Fruit fly (Drosophila melanogaster) whole organism, embryonic: ENCODE measurements around the gene CG4364.
A peak's percentile ranks its signal among the peaks of the same experiment; 100 is the strongest.

Source experiments
- Adf1 ChIP-seq: fragments of 200-800 bp; sonication (Bioruptor generic); IDR thresholded peaks from 2 replicates; pipeline ENCODE4 v1.3.6; 2022; ENCODE audit warnings: missing biosample characterization, missing genetic modification characterization
- CG10543 ChIP-seq: fragments of 200-800 bp; sonication (Bioruptor generic); optimal IDR thresholded peaks from 3 replicates; lab custom pipeline; 2017; ENCODE audit warnings: missing biosample characterization, mild to moderate bottlenecking, missing genetic modification characterization, moderate library complexity
- CG11504 ChIP-seq: fragments of 200-800 bp; sonication (Bioruptor generic); optimal IDR thresholded peaks from 3 replicates; lab custom pipeline; 2019; ENCODE audit warnings: missing biosample characterization, mild to moderate bottlenecking, missing genetic modification characterization, moderate library complexity
- CG12219 ChIP-seq: fragments of 200-800 bp; sonication (Bioruptor generic); optimal IDR thresholded peaks from 3 replicates; lab custom pipeline; 2018; ENCODE audit warnings: missing biosample characterization, mild to moderate bottlenecking, missing genetic modification characterization
- CG12659 ChIP-seq: fragments of 200-800 bp; sonication (Bioruptor generic); optimal IDR thresholded peaks from 3 replicates; lab custom pipeline; 2017; ENCODE audit warnings: mild to moderate bottlenecking, missing biosample characterization, missing genetic modification reagents, missing genetic modification characterization
- CG13287 ChIP-seq: fragments of 200-800 bp; sonication (Bioruptor generic); IDR thresholded peaks from 2 replicates; pipeline ENCODE4 v1.3.6; 2022; ENCODE audit warnings: missing biosample characterization, missing genetic modification characterization; ENCODE audit not compliant: partially characterized antibody
- CG13624 ChIP-seq: fragments of 200-800 bp; sonication (Bioruptor generic); optimal IDR thresholded peaks from 2 replicates; lab custom pipeline; 2016; ENCODE audit warnings: missing biosample characterization, missing genetic modification characterization
- CG13775 ChIP-seq: fragments of 200-800 bp; sonication (Bioruptor generic); optimal IDR thresholded peaks from 3 replicates; lab custom pipeline; 2017; ENCODE audit warnings: missing biosample characterization, mild to moderate bottlenecking, missing genetic modification characterization
- CG14014 ChIP-seq: fragments of 200-800 bp; sonication (Bioruptor generic); IDR thresholded peaks from 2 replicates; pipeline ENCODE4 v1.3.6; 2022; ENCODE audit warnings: missing biosample characterization, missing genetic modification characterization
- CG1529 ChIP-seq: fragments of 200-800 bp; sonication (Bioruptor generic); optimal IDR thresholded peaks from 3 replicates; lab custom pipeline; 2018; ENCODE audit warnings: missing biosample characterization, missing genetic modification characterization
- CG17361 ChIP-seq: fragments of 200-800 bp; sonication (Bioruptor generic); IDR thresholded peaks from 3 replicates; pipeline ENCODE4 v1.3.6; 2022; ENCODE audit warnings: missing biosample characterization, missing genetic modification characterization
- CG17802 ChIP-seq: fragments of 200-800 bp; sonication (Bioruptor generic); optimal IDR thresholded peaks from 2 replicates; lab custom pipeline; 2018; ENCODE audit warnings: missing biosample characterization, mild to moderate bottlenecking, missing genetic modification characterization, moderate library complexity
- CG17912 ChIP-seq: fragments of 200-800 bp; sonication (Bioruptor generic); optimal IDR thresholded peaks from 2 replicates; lab custom pipeline; 2018; ENCODE audit warnings: missing biosample characterization, mild to moderate bottlenecking, missing genetic modification characterization
- CG1832 ChIP-seq: fragments of 200-800 bp; sonication (Bioruptor generic); optimal IDR thresholded peaks from 2 replicates; lab custom pipeline; 2017; ENCODE audit warnings: missing biosample characterization, mild to moderate bottlenecking, missing genetic modification characterization, inconsistent platforms
- CG18599 ChIP-seq: fragments of 200-800 bp; sonication (Bioruptor generic); optimal IDR thresholded peaks from 3 replicates; lab custom pipeline; 2017; ENCODE audit warnings: missing biosample characterization, missing genetic modification characterization, mild to moderate bottlenecking, moderate library complexity, missing genetic modification reagents
- CG2120 ChIP-seq: fragments of 200-800 bp; sonication (Bioruptor generic); optimal IDR thresholded peaks from 3 replicates; lab custom pipeline; 2016; ENCODE audit warnings: missing biosample characterization, missing genetic modification characterization
- CG2129 ChIP-seq: fragments of 200-800 bp; sonication (Bioruptor generic); IDR thresholded peaks from 2 replicates; pipeline ENCODE4 v1.3.6; 2022; ENCODE audit warnings: missing biosample characterization, missing genetic modification characterization; ENCODE audit not compliant: partially characterized antibody
- CG32772 ChIP-seq: fragments of 200-800 bp; sonication (Bioruptor generic); IDR thresholded peaks from 2 replicates; pipeline ENCODE4 v1.3.6; 2022; ENCODE audit warnings: missing biosample characterization, missing genetic modification characterization
- CG34224 ChIP-seq: fragments of 200-800 bp; sonication (Bioruptor generic); IDR thresholded peaks from 3 replicates; pipeline ENCODE4 v1.3.6; 2022; ENCODE audit warnings: missing biosample characterization, missing genetic modification characterization; ENCODE audit not compliant: partially characterized antibody
- CG3838 ChIP-seq: fragments of 200-800 bp; sonication (Bioruptor generic); optimal IDR thresholded peaks from 3 replicates; lab custom pipeline; 2016; ENCODE audit warnings: missing biosample characterization, missing genetic modification characterization
- CG4360 ChIP-seq: fragments of 200-800 bp; sonication (Bioruptor generic); IDR thresholded peaks from 2 replicates; pipeline ENCODE4 v1.3.6; 2022; ENCODE audit warnings: missing biosample characterization, missing genetic modification characterization
- CG4424 ChIP-seq: fragments of 200-800 bp; sonication (Bioruptor generic); optimal IDR thresholded peaks from 3 replicates; lab custom pipeline; 2016; ENCODE audit warnings: missing biosample characterization, missing genetic modification characterization
- CG8089 ChIP-seq: fragments of 200-800 bp; sonication (Bioruptor generic); optimal IDR thresholded peaks from 3 replicates; lab custom pipeline; 2016; ENCODE audit warnings: missing biosample characterization, missing genetic modification characterization
- CG9215 ChIP-seq: fragments of 200-800 bp; sonication (Bioruptor generic); IDR thresholded peaks from 2 replicates; pipeline ENCODE4 v1.3.6; 2022; ENCODE audit warnings: missing biosample characterization, missing genetic modification characterization
- CG9797 ChIP-seq: fragments of 200-800 bp; sonication (Bioruptor generic); optimal IDR thresholded peaks from 3 replicates; lab custom pipeline; 2018; ENCODE audit warnings: missing biosample characterization, mild to moderate bottlenecking, missing genetic modification characterization
- CTCF ChIP-seq: fragments of 200-800 bp; sonication (Bioruptor generic); optimal IDR thresholded peaks from 2 replicates; lab custom pipeline; 2017; ENCODE audit warnings: missing biosample characterization, mild to moderate bottlenecking, missing genetic modification characterization, moderate library complexity
- ERR ChIP-seq: fragments of 200-800 bp; sonication (Bioruptor generic); optimal IDR thresholded peaks from 2 replicates; lab custom pipeline; 2016; ENCODE audit warnings: missing biosample characterization, missing genetic modification characterization
- HHEX ChIP-seq: fragments of 200-800 bp; sonication (Bioruptor generic); optimal IDR thresholded peaks from 3 replicates; lab custom pipeline; 2017; ENCODE audit warnings: missing biosample characterization, mild to moderate bottlenecking, missing genetic modification characterization, missing genetic modification reagents
- Hmr ChIP-seq: fragments of 200-800 bp; sonication (Bioruptor generic); optimal IDR thresholded peaks from 3 replicates; lab custom pipeline; 2017; ENCODE audit warnings: mild to moderate bottlenecking, missing biosample characterization, missing genetic modification reagents, missing genetic modification characterization
- aop ChIP-seq: fragments of 200-800 bp; sonication (Bioruptor generic); IDR thresholded peaks from 2 replicates; pipeline ENCODE4 v1.3.6; 2022; ENCODE audit warnings: missing biosample characterization, missing genetic modification characterization
- chinmo ChIP-seq: fragments of 200-800 bp; sonication (Bioruptor generic); IDR thresholded peaks from 4 replicates; pipeline ENCODE4 v1.3.6; 2022; ENCODE audit warnings: missing biosample characterization, missing genetic modification characterization; ENCODE audit not compliant: partially characterized antibody
- da ChIP-seq: fragments of 200-800 bp; sonication (Bioruptor generic); optimal IDR thresholded peaks from 2 replicates; lab custom pipeline; 2016; ENCODE audit warnings: missing biosample characterization, missing genetic modification characterization
- dati ChIP-seq: fragments of 200-800 bp; sonication (Bioruptor generic); IDR thresholded peaks from 2 replicates; pipeline ENCODE4 v1.3.6; 2022; ENCODE audit warnings: missing biosample characterization, missing genetic modification characterization
- dpn ChIP-seq, 2 experiments: fragments of 200-800 bp; sonication (Bioruptor generic); optimal IDR thresholded peaks; 3 replicates each; lab custom pipeline; 2016; ENCODE audit warnings: missing biosample characterization in 2 of 2, missing genetic modification characterization in 2 of 2
- dysf ChIP-seq: fragments of 200-800 bp; sonication (Bioruptor generic); IDR thresholded peaks from 3 replicates; pipeline ENCODE4 v1.3.6; 2022; ENCODE audit warnings: missing biosample characterization, missing genetic modification characterization
- ems ChIP-seq: fragments of 200-800 bp; sonication (Bioruptor generic); optimal IDR thresholded peaks from 3 replicates; lab custom pipeline; 2016; ENCODE audit warnings: missing biosample characterization, missing genetic modification characterization
- gsb ChIP-seq: fragments of 200-800 bp; sonication (Bioruptor generic); IDR thresholded peaks from 2 replicates; pipeline ENCODE4 v1.3.6; 2022; ENCODE audit warnings: missing biosample characterization, missing genetic modification characterization
- lmd ChIP-seq: fragments of 200-800 bp; sonication (Bioruptor generic); IDR thresholded peaks from 2 replicates; pipeline ENCODE4 v1.3.6; 2022; ENCODE audit warnings: missing biosample characterization, missing genetic modification characterization
- lola ChIP-seq, 3 experiments: fragments of >200 bp in 2 of 3; fragments of 200-800 bp in 1 of 3; sonication (Bioruptor generic) in 1 of 3; optimal IDR thresholded peaks; 2 replicates each; lab custom pipeline; 2017 to 2019; ENCODE audit warnings: missing biosample characterization in 3 of 3, missing genetic modification characterization in 3 of 3, mild to moderate bottlenecking in 1 of 3, moderate library complexity in 1 of 3
- mld ChIP-seq: fragments of 200-800 bp; sonication (Bioruptor generic); IDR thresholded peaks from 3 replicates; pipeline ENCODE4 v1.3.6; 2022; ENCODE audit warnings: missing biosample characterization, missing genetic modification characterization; ENCODE audit not compliant: partially characterized antibody
- p53 ChIP-seq: fragments of 200-800 bp; sonication (Bioruptor generic); optimal IDR thresholded peaks from 2 replicates; lab custom pipeline; 2016; ENCODE audit warnings: missing biosample characterization, missing genetic modification characterization
- pho ChIP-seq: fragments of 200-800 bp; sonication (Bioruptor generic); optimal IDR thresholded peaks from 2 replicates; lab custom pipeline; 2016; ENCODE audit warnings: missing biosample characterization, missing genetic modification characterization
- prd ChIP-seq, 3 experiments: fragments of >200 bp in 2 of 3; fragments of 200-800 bp in 1 of 3; sonication (Bioruptor generic) in 1 of 3; optimal IDR thresholded peaks in 2 of 3; IDR thresholded peaks in 1 of 3; 2 replicates in 2 of 3; 3 replicates in 1 of 3; pipeline versions ENCODE4 v1.3.6 to Lab custom; 2017 to 2022; ENCODE audit warnings: missing biosample characterization in 1 of 3, missing genetic modification characterization in 1 of 3
- scrt ChIP-seq: fragments of 200-800 bp; sonication (Bioruptor generic); optimal IDR thresholded peaks from 2 replicates; lab custom pipeline; 2018; ENCODE audit warnings: missing biosample characterization, mild to moderate bottlenecking, missing genetic modification characterization, moderate library complexity
- sob ChIP-seq: fragments of 200-800 bp; sonication (Bioruptor generic); IDR thresholded peaks from 2 replicates; pipeline ENCODE4 v1.3.6; 2022; ENCODE audit warnings: missing biosample characterization, missing genetic modification characterization
- trh ChIP-seq: fragments of 200-800 bp; sonication (Bioruptor generic); optimal IDR thresholded peaks from 2 replicates; lab custom pipeline; 2016; ENCODE audit warnings: missing biosample characterization, missing genetic modification characterization
- vnd ChIP-seq: fragments of 200-800 bp; sonication (Bioruptor generic); IDR thresholded peaks from 3 replicates; pipeline ENCODE4 v1.3.6; 2022; ENCODE audit warnings: missing biosample characterization, missing genetic modification characterization; ENCODE audit not compliant: partially characterized antibody
- zen2 ChIP-seq: fragments of 200-800 bp; sonication (Bioruptor generic); IDR thresholded peaks from 3 replicates; pipeline ENCODE4 v1.3.6; 2022; ENCODE audit warnings: missing biosample characterization, missing genetic modification characterization; ENCODE audit not compliant: partially characterized antibody
- zf30C ChIP-seq: fragments of 200-800 bp; sonication (Bioruptor generic); optimal IDR thresholded peaks from 3 replicates; lab custom pipeline; 2018; ENCODE audit warnings: missing biosample characterization, mild to moderate bottlenecking, missing genetic modification characterization

Gene CG4364

dm6 chr2L:9698092-9698922 is 12.8 kb downstream of the CG4364 start (continued):
- no peak for TF ChIP-seq CG8089 (GFP tag; lab: Kevin White, UChicago)
- no peak for TF ChIP-seq dysf (GFP tag; lab: Robert Waterston, UW)
- TF ChIP-seq CG4424 (GFP tag; lab: Kevin White, UChicago): no peak
- TF ChIP-seq lola (GFP tag; optimal IDR thresholded peaks at IDR 0.05; lab: Kevin White, UChicago): peak in 1 of 3 experiments; percentile 29
- no peak for TF ChIP-seq lmd
- no peak for TF ChIP-seq dati (GFP tag; lab: Robert Waterston, UW)
- no peak for TF ChIP-seq CG34224 (GFP tag; lab: Robert Waterston, UW)
- no peak for TF ChIP-seq CG13287 (GFP tag; lab: Robert Waterston, UW)
- TF ChIP-seq Hmr (GFP tag; lab: Kevin White, UChicago): peak; percentile 30
- TF ChIP-seq zen2: no peak
- TF ChIP-seq scrt: no peak
- TF ChIP-seq CG13624: no peak
- no peak for TF ChIP-seq p53 (GFP tag; lab: Kevin White, UChicago)
- TF ChIP-seq CG2120 (GFP tag; lab: Kevin White, UChicago): no peak
- no peak for TF ChIP-seq CG12659
- TF ChIP-seq CG13775 (GFP tag; lab: Kevin White, UChicago): no peak
- TF ChIP-seq HHEX (GFP tag; lab: Kevin White, UChicago): no peak
- TF ChIP-seq CG1832 (GFP tag; lab: Kevin White, UChicago): peak; percentile 78
- no peak for TF ChIP-seq ERR (GFP tag; lab: Kevin White, UChicago)
- no peak for TF ChIP-seq CG1529 (GFP tag; lab: Kevin White, UChicago)
- no peak for TF ChIP-seq aop (GFP tag; lab: Robert Waterston, UW)
- TF ChIP-seq da (GFP tag; lab: Kevin White, UChicago): no peak
- no peak for TF ChIP-seq CG9215
- 0 out of 4 replicates have a peak, but pooled peaks have one; percentile 71 for TF ChIP-seq chinmo (GFP tag; lab: Robert Waterston, UW)
- TF ChIP-seq CTCF (GFP tag; lab: Kevin White, UChicago): no peak
- no peak for TF ChIP-seq CG2129 (GFP tag; lab: Robert Waterston, UW)
- no peak for TF ChIP-seq CG18599
- TF ChIP-seq trh: no peak
- no peak for TF ChIP-seq CG4360 (GFP tag; lab: Robert Waterston, UW)
- TF ChIP-seq ems: no peak
- TF ChIP-seq CG17361 (GFP tag; lab: Robert Waterston, UW): no peak
- no peak for TF ChIP-seq dpn (GFP tag; optimal IDR thresholded peaks at IDR 0.05; lab: Kevin White, UChicago)
- TF ChIP-seq CG14014: no peak
- no peak for TF ChIP-seq prd (optimal IDR thresholded peaks at IDR 0.05; lab: Kevin White, UChicago)
- TF ChIP-seq prd (GFP tag; IDR thresholded peaks at IDR 0.05; lab: Robert Waterston, UW): no peak
- TF ChIP-seq CG11504: no peak
- TF ChIP-seq CG3838 (GFP tag; lab: Kevin White, UChicago): no peak
- TF ChIP-seq sob (GFP tag; lab: Robert Waterston, UW): no peak; the same call in 1 of the 2 replicates
- no peak for TF ChIP-seq gsb
- peak; percentile 32 for TF ChIP-seq CG10543
- TF ChIP-seq CG17802 (tag; lab: Kevin White, UChicago): no peak
- no peak for TF ChIP-seq CG9797 (GFP tag; lab: Kevin White, UChicago)
- no peak for TF ChIP-seq mld (GFP tag; lab: Robert Waterston, UW)
- no peak for TF ChIP-seq CG32772 (GFP tag; lab: Robert Waterston, UW)
- no peak for TF ChIP-seq vnd (GFP tag; lab: Robert Waterston, UW)
- no peak for TF ChIP-seq Adf1 (GFP tag; lab: Robert Waterston, UW)
- TF ChIP-seq pho (GFP tag; lab: Kevin White, UChicago): no peak
- no peak for TF ChIP-seq zf30C
- no peak for TF ChIP-seq CG12219 (GFP tag; lab: Kevin White, UChicago)
- no peak for TF ChIP-seq CG17912 (GFP tag; lab: Kevin White, UChicago)
